Worm (Caenorhabditis elegans): ENCODE data around the gene E03H12.4.

DNA sequence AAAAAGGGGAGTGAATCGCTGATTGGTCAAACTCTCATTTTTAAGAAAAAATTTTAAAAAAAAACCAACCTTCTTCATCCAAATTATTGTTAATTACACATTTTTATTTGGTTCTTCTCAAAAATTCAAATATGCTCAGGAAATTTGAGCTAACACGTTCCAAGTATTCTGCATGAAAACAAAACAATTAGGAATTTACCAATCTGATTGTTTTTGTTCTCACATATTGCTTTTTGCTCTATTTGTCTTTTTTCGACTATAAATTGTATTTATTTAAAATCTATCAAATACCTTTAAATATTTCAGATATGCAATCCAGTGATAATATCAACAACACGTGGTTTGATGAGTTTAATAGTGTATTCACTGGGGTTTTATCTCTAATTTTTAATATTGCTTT, 29.8 kb downstream of the E03H12.4 start, which contains the start of gene srm-1:
- no peak for TF ChIP-seq nhr-11 (tag; optimal IDR thresholded peaks at IDR 0.05)
- no peak for TF ChIP-seq ces-1 (GFP tag; optimal IDR thresholded peaks at IDR 0.05)
- TF ChIP-seq nhr-102 (tag; optimal IDR thresholded peaks at IDR 0.05): no peak
- TF ChIP-seq pqm-1 (tag; optimal IDR thresholded peaks at IDR 0.05): no peak
- no peak for TF ChIP-seq unc-62 (GFP tag; optimal IDR thresholded peaks at IDR 0.05 in 1 of 2)
- TF ChIP-seq unc-62 (tag; optimal IDR thresholded peaks at IDR 0.05): no peak
- no peak for TF ChIP-seq dve-1 (tag; optimal IDR thresholded peaks at IDR 0.05; ENCODE audit: insufficient read depth)
- no peak for TF ChIP-seq lin-39 (tag; optimal IDR thresholded peaks at IDR 0.05)
- no peak for TF ChIP-seq ZK337.2 (GFP tag; IDR thresholded peaks at IDR 0.05)
- no peak for TF ChIP-seq pha-4 (GFP tag; IDR thresholded peaks at IDR 0.05)
- TF ChIP-seq pha-4 (tag; optimal IDR thresholded peaks at IDR 0.05): no peak

All from whole organism, L4 larva.